Fruit fly (Drosophila melanogaster) whole organism, embryonic: ENCODE measurements around the gene Tom.
A peak's percentile ranks its signal among the peaks of the same experiment; 100 is the strongest.

ENCODE experiments used
- B-H2 ChIP-seq: fragments of 200-800 bp; sonication (Bioruptor generic); optimal IDR thresholded peaks from 2 replicates; lab custom pipeline; 2018; ENCODE audit warnings: missing biosample characterization, mild to moderate bottlenecking, missing genetic modification characterization
- BEAF-32 ChIP-seq: fragments of 200-800 bp; sonication (Bioruptor generic); optimal IDR thresholded peaks from 3 replicates; lab custom pipeline; 2017; ENCODE audit warnings: missing biosample characterization, missing genetic modification characterization, mild to moderate bottlenecking, moderate library complexity, missing genetic modification reagents
- BtbVII ChIP-seq: fragments of 200-800 bp; sonication (Bioruptor generic); optimal IDR thresholded peaks from 3 replicates; lab custom pipeline; 2017; ENCODE audit warnings: missing biosample characterization, mild to moderate bottlenecking, missing genetic modification characterization
- CG10321 ChIP-seq: fragments of 200-800 bp; sonication (Bioruptor generic); IDR thresholded peaks from 2 replicates; pipeline ENCODE4 v1.3.6; 2022; ENCODE audit warnings: missing biosample characterization, missing genetic modification characterization
- CG10462 ChIP-seq: fragments of 200-800 bp; sonication (Bioruptor generic); optimal IDR thresholded peaks from 2 replicates; lab custom pipeline; 2016; ENCODE audit warnings: missing biosample characterization, missing genetic modification characterization
- CG10959 ChIP-seq: fragments of 200-800 bp; sonication (Bioruptor generic); IDR thresholded peaks from 2 replicates; pipeline ENCODE4 v1.3.6; 2022; ENCODE audit warnings: missing biosample characterization, missing genetic modification characterization
- CG11456 ChIP-seq: fragments of 200-800 bp; sonication (Bioruptor generic); IDR thresholded peaks from 3 replicates; pipeline ENCODE4 v1.3.6; 2022; ENCODE audit warnings: missing biosample characterization, missing genetic modification characterization
- CG11723 ChIP-seq: fragments of 200-800 bp; sonication (Bioruptor generic); optimal IDR thresholded peaks from 2 replicates; lab custom pipeline; 2017; ENCODE audit warnings: missing biosample characterization, mild to moderate bottlenecking, missing genetic modification characterization
- CG12219 ChIP-seq: fragments of 200-800 bp; sonication (Bioruptor generic); optimal IDR thresholded peaks from 3 replicates; lab custom pipeline; 2018; ENCODE audit warnings: missing biosample characterization, mild to moderate bottlenecking, missing genetic modification characterization
- CG12299 ChIP-seq: fragments of 200-800 bp; sonication (Bioruptor generic); optimal IDR thresholded peaks from 2 replicates; lab custom pipeline; 2018; ENCODE audit warnings: missing biosample characterization, mild to moderate bottlenecking, missing genetic modification characterization
- CG13296 ChIP-seq: fragments of 200-800 bp; sonication (Bioruptor generic); optimal IDR thresholded peaks from 3 replicates; lab custom pipeline; 2018; ENCODE audit warnings: missing biosample characterization, mild to moderate bottlenecking, missing genetic modification characterization
- CG13894 ChIP-seq: fragments of 200-800 bp; sonication (Bioruptor generic); optimal IDR thresholded peaks from 3 replicates; lab custom pipeline; 2018; ENCODE audit warnings: missing biosample characterization, mild to moderate bottlenecking, missing genetic modification characterization, moderate library complexity
- CG14965 ChIP-seq: fragments of 200-800 bp; sonication (Bioruptor generic); optimal IDR thresholded peaks from 2 replicates; lab custom pipeline; 2016; ENCODE audit warnings: missing biosample characterization, missing genetic modification characterization, borderline replicate concordance
- CG15479 ChIP-seq: fragments of 200-800 bp; sonication (Bioruptor generic); optimal IDR thresholded peaks from 3 replicates; lab custom pipeline; 2019; ENCODE audit warnings: missing biosample characterization, mild to moderate bottlenecking, missing genetic modification characterization, moderate library complexity
- CG16863 ChIP-seq: fragments of 200-800 bp; sonication (Bioruptor generic); optimal IDR thresholded peaks from 3 replicates; lab custom pipeline; 2016; ENCODE audit warnings: missing biosample characterization, missing genetic modification characterization
- CG3065 ChIP-seq: fragments of 200-800 bp; sonication (Bioruptor generic); optimal IDR thresholded peaks from 2 replicates; lab custom pipeline; 2016; ENCODE audit warnings: missing biosample characterization, missing genetic modification characterization
- CG33213 ChIP-seq: fragments of 200-800 bp; sonication (Bioruptor generic); optimal IDR thresholded peaks from 3 replicates; lab custom pipeline; 2016; ENCODE audit warnings: missing biosample characterization, missing genetic modification characterization
- CG4707 ChIP-seq: fragments of 200-800 bp; sonication (Bioruptor generic); optimal IDR thresholded peaks from 2 replicates; lab custom pipeline; 2018; ENCODE audit warnings: missing biosample characterization, mild to moderate bottlenecking, missing genetic modification characterization, moderate library complexity
- CG4730 ChIP-seq: fragments of 200-800 bp; sonication (Bioruptor generic); IDR thresholded peaks from 2 replicates; pipeline ENCODE4 v1.3.6; 2022; ENCODE audit warnings: missing biosample characterization, missing genetic modification characterization
- CG4854 ChIP-seq: fragments of 200-800 bp; sonication (Bioruptor generic); optimal IDR thresholded peaks from 2 replicates; lab custom pipeline; 2016; ENCODE audit warnings: missing biosample characterization, missing genetic modification characterization, inconsistent platforms
- CG5953 ChIP-seq: fragments of 200-800 bp; sonication (Bioruptor generic); IDR thresholded peaks from 2 replicates; pipeline ENCODE4 v1.3.6; 2022; ENCODE audit warnings: missing biosample characterization, missing genetic modification characterization
- CG6654 ChIP-seq: fragments of 200-800 bp; sonication (Bioruptor generic); optimal IDR thresholded peaks from 2 replicates; lab custom pipeline; 2017; ENCODE audit warnings: missing biosample characterization, mild to moderate bottlenecking, missing genetic modification characterization
- CG6765 ChIP-seq: fragments of 200-800 bp; sonication (Bioruptor generic); optimal IDR thresholded peaks from 3 replicates; lab custom pipeline; 2017; ENCODE audit warnings: missing biosample characterization, mild to moderate bottlenecking, missing genetic modification characterization
- CG9932 ChIP-seq: fragments of 200-800 bp; sonication (Bioruptor generic); IDR thresholded peaks from 2 replicates; pipeline ENCODE4 v1.3.6; 2022; ENCODE audit warnings: missing biosample characterization, missing genetic modification characterization
- Drgx ChIP-seq: fragments of 200-800 bp; sonication (Bioruptor generic); IDR thresholded peaks from 2 replicates; pipeline ENCODE4 v1.3.6; 2022; ENCODE audit warnings: missing biosample characterization, missing genetic modification characterization
- E2f1 ChIP-seq: fragments of 200-800 bp; sonication (Bioruptor generic); IDR thresholded peaks from 2 replicates; pipeline ENCODE4 v1.3.6; 2022; ENCODE audit warnings: missing biosample characterization, missing genetic modification characterization
- E2f2 ChIP-seq: fragments of 200-800 bp; sonication (Bioruptor generic); IDR thresholded peaks from 2 replicates; pipeline ENCODE4 v1.3.6; 2022; ENCODE audit warnings: missing biosample characterization, missing genetic modification characterization
- Elba2 ChIP-seq: fragments of 200-800 bp; sonication (Bioruptor generic); optimal IDR thresholded peaks from 3 replicates; lab custom pipeline; 2016; ENCODE audit warnings: missing biosample characterization, missing genetic modification characterization
- Ets65A ChIP-seq: fragments of 200-800 bp; sonication (Bioruptor generic); peaks from one replicate; lab custom pipeline; 2016; ENCODE audit warnings: missing biosample characterization, missing genetic modification characterization
- Gsc ChIP-seq: fragments of 200-800 bp; sonication (Bioruptor generic); IDR thresholded peaks from 2 replicates; pipeline ENCODE4 v1.3.6; 2022; ENCODE audit warnings: missing biosample characterization, missing genetic modification characterization
- Max ChIP-seq: fragments of 200-800 bp; sonication (Bioruptor generic); optimal IDR thresholded peaks from 2 replicates; lab custom pipeline; 2016; ENCODE audit warnings: missing biosample characterization, mild to moderate bottlenecking, missing genetic modification characterization
- Myb ChIP-seq: fragments of 200-800 bp; sonication (Bioruptor generic); optimal IDR thresholded peaks from 2 replicates; lab custom pipeline; 2016; ENCODE audit warnings: missing biosample characterization, missing genetic modification characterization
- Oli ChIP-seq: fragments of 200-800 bp; sonication (Bioruptor generic); optimal IDR thresholded peaks from 2 replicates; lab custom pipeline; 2018; ENCODE audit warnings: missing biosample characterization, mild to moderate bottlenecking, missing genetic modification characterization, moderate library complexity
- Rx ChIP-seq: fragments of 200-800 bp; sonication (Bioruptor generic); IDR thresholded peaks from 2 replicates; pipeline ENCODE4 v1.3.6; 2022; ENCODE audit warnings: missing biosample characterization, missing genetic modification characterization
- Six4 ChIP-seq: fragments of 200-800 bp; sonication (Bioruptor generic); optimal IDR thresholded peaks from 2 replicates; lab custom pipeline; 2016; ENCODE audit warnings: missing biosample characterization, missing genetic modification characterization
- bbx ChIP-seq: fragments of 200-800 bp; sonication (Bioruptor generic); IDR thresholded peaks from 2 replicates; pipeline ENCODE4 v1.3.6; 2022; ENCODE audit warnings: missing biosample characterization, missing genetic modification characterization; ENCODE audit not compliant: partially characterized antibody
- bcd ChIP-seq: fragments of 200-800 bp; sonication (Bioruptor generic); optimal IDR thresholded peaks from 2 replicates; lab custom pipeline; 2017; ENCODE audit warnings: missing biosample characterization, mild to moderate bottlenecking, missing genetic modification characterization
- crc ChIP-seq: fragments of 200-800 bp; sonication (Bioruptor generic); optimal IDR thresholded peaks from 2 replicates; lab custom pipeline; 2016; ENCODE audit warnings: missing biosample characterization, missing genetic modification characterization
- croc ChIP-seq: fragments of 200-800 bp; sonication (Bioruptor generic); conservative IDR thresholded peaks from 3 replicates; pipeline ENCODE4 v1.3.6; 2022; ENCODE audit warnings: missing biosample characterization, missing genetic modification characterization
- crol ChIP-seq: fragments of 200-800 bp; sonication (Bioruptor generic); IDR thresholded peaks from 2 replicates; pipeline ENCODE4 v1.3.6; 2022; ENCODE audit warnings: missing biosample characterization, missing genetic modification characterization
- dysf ChIP-seq: fragments of 200-800 bp; sonication (Bioruptor generic); IDR thresholded peaks from 3 replicates; pipeline ENCODE4 v1.3.6; 2022; ENCODE audit warnings: missing biosample characterization, missing genetic modification characterization
- ewg ChIP-seq: fragments of 200-800 bp; sonication (Bioruptor generic); optimal IDR thresholded peaks from 3 replicates; lab custom pipeline; 2017; ENCODE audit warnings: mild to moderate bottlenecking, missing biosample characterization, missing genetic modification reagents, missing genetic modification characterization
- gce ChIP-seq: fragments of 200-800 bp; sonication (Bioruptor generic); IDR thresholded peaks from 3 replicates; pipeline ENCODE4 v1.3.6; 2022; ENCODE audit warnings: missing biosample characterization, missing genetic modification characterization
- kah ChIP-seq: fragments of 200-800 bp; sonication (Bioruptor generic); optimal IDR thresholded peaks from 2 replicates; lab custom pipeline; 2018; ENCODE audit warnings: missing biosample characterization, mild to moderate bottlenecking, missing genetic modification characterization
- pros ChIP-seq: fragments of 200-800 bp; sonication (Bioruptor generic); optimal IDR thresholded peaks from 3 replicates; lab custom pipeline; 2019; ENCODE audit warnings: missing biosample characterization, mild to moderate bottlenecking, missing genetic modification characterization, moderate library complexity
- row ChIP-seq: fragments of 200-800 bp; sonication (Bioruptor generic); IDR thresholded peaks from 3 replicates; pipeline ENCODE4 v1.3.6; 2022; ENCODE audit warnings: missing biosample characterization, missing genetic modification characterization
- sc ChIP-seq, 3 experiments: fragments of >200 bp in 2 of 3; fragments of 200-800 bp in 1 of 3; sonication (Bioruptor generic) in 1 of 3; optimal IDR thresholded peaks; 2 replicates in 2 of 3; 3 replicates in 1 of 3; lab custom pipeline; 2017; ENCODE audit warnings: mild to moderate bottlenecking in 1 of 3, missing biosample characterization in 1 of 3, missing genetic modification characterization in 1 of 3, missing genetic modification reagents in 1 of 3
- schlank ChIP-seq: fragments of 200-800 bp; sonication (Bioruptor generic); optimal IDR thresholded peaks from 2 replicates; lab custom pipeline; 2018; ENCODE audit warnings: missing biosample characterization, mild to moderate bottlenecking, missing genetic modification characterization
- scrt ChIP-seq: fragments of 200-800 bp; sonication (Bioruptor generic); optimal IDR thresholded peaks from 2 replicates; lab custom pipeline; 2018; ENCODE audit warnings: missing biosample characterization, mild to moderate bottlenecking, missing genetic modification characterization, moderate library complexity
- sens ChIP-seq: fragments of 200-800 bp; sonication (Bioruptor generic); peaks from one replicate; lab custom pipeline; 2016; ENCODE audit warnings: missing biosample characterization, missing genetic modification characterization
- sens-2 ChIP-seq: fragments of 200-800 bp; sonication (Bioruptor generic); IDR thresholded peaks from 2 replicates; pipeline ENCODE4 v1.3.6; 2022; ENCODE audit warnings: missing biosample characterization, missing genetic modification characterization
- tap ChIP-seq: fragments of 200-800 bp; optimal IDR thresholded peaks from 3 replicates; lab custom pipeline; 2019; ENCODE audit warnings: missing biosample characterization, mild to moderate bottlenecking, missing genetic modification characterization, moderate library complexity

Tom gene

dm6 chr3L:14969171-14969570 lies at the start of gene Tom (continued):
- TF ChIP-seq sens-2 (GFP tag; lab: Robert Waterston, UW) (no peak), CG13296 (GFP tag; lab: Kevin White, UChicago) (no peak), row (GFP tag; lab: Robert Waterston, UW) (no peak), CG33213 (GFP tag; lab: Kevin White, UChicago) (peak; percentile 40), CG13894 (tag; lab: Kevin White, UChicago) (no peak), pros (GFP tag; lab: Kevin White, UChicago) (peak; percentile 71), crol (GFP tag; lab: Robert Waterston, UW) (no peak), gce (GFP tag; lab: Robert Waterston, UW) (no peak), dysf (GFP tag; lab: Robert Waterston, UW) (no peak), kah (peak; percentile 99), Gsc (GFP tag; lab: Robert Waterston, UW) (no peak), Drgx (GFP tag; lab: Robert Waterston, UW) (no peak), BEAF-32 (no peak), CG10462 (no peak), BtbVII (GFP tag; lab: Kevin White, UChicago) (no peak), CG5953 (GFP tag; lab: Robert Waterston, UW) (no peak), CG14965 (no peak), Myb (GFP tag; lab: Kevin White, UChicago) (no peak), scrt (GFP tag; lab: Kevin White, UChicago) (no peak), bbx (no peak; the same call in 1 of the 2 replicates), CG6654 (GFP tag; lab: Kevin White, UChicago) (no peak), CG4730 (GFP tag; lab: Robert Waterston, UW) (no peak), E2f2 (no peak), CG16863 (GFP tag; lab: Kevin White, UChicago) (no peak), Rx (GFP tag; lab: Robert Waterston, UW) (no peak), E2f1 (no peak), CG12219 (GFP tag; lab: Kevin White, UChicago) (no peak), sc (optimal IDR thresholded peaks at IDR 0.05; lab: Kevin White, UChicago) (no peak), sc (GFP tag; optimal IDR thresholded peaks at IDR 0.05; lab: Kevin White, UChicago) (no peak), CG12299 (no peak), croc (GFP tag; lab: Robert Waterston, UW) (no peak), CG6765 (GFP tag; lab: Kevin White, UChicago) (no peak), crc (no peak), Oli (tag; lab: Kevin White, UChicago) (no peak), schlank (tag; lab: Kevin White, UChicago) (no peak), CG4707 (GFP tag; lab: Kevin White, UChicago) (no peak), tap (tag; lab: Kevin White, UChicago) (no peak), Max (GFP tag; lab: Kevin White, UChicago) (no peak), sens (GFP tag; lab: Kevin White, UChicago) (peak; percentile 65), CG9932 (GFP tag; lab: Robert Waterston, UW) (no peak), CG10321 (GFP tag; lab: Robert Waterston, UW) (no peak), CG15479 (GFP tag; lab: Kevin White, UChicago) (peak; percentile 91), Ets65A (GFP tag; lab: Kevin White, UChicago) (no peak), CG10959 (GFP tag; lab: Robert Waterston, UW) (no peak), bcd (GFP tag; lab: Kevin White, UChicago) (no peak), CG4854 (GFP tag; lab: Kevin White, UChicago) (no peak), CG3065 (GFP tag; lab: Kevin White, UChicago) (no peak), CG11723 (GFP tag; lab: Kevin White, UChicago) (no peak), B-H2 (GFP tag; lab: Kevin White, UChicago) (no peak), Elba2 (GFP tag; lab: Kevin White, UChicago) (peak; percentile 50), ewg (GFP tag; lab: Kevin White, UChicago) (no peak), Six4 (GFP tag; lab: Kevin White, UChicago) (no peak), CG11456 (no peak)
